Fruit fly (Drosophila melanogaster): ENCODE data around the gene Axs.
A peak's percentile ranks its signal among the peaks of the same experiment; 100 is the strongest.

Axs gene

dm6 chrX:16644535-16645131 lies 39.1 kb downstream of the Axs start (continued):
- no peak for TF ChIP-seq Xbp1 (GFP tag; optimal IDR thresholded peaks at IDR 0.05)
- TF ChIP-seq Lpt (GFP tag; optimal IDR thresholded peaks at IDR 0.05) = no peak
- no peak for TF ChIP-seq psq (GFP tag; optimal IDR thresholded peaks at IDR 0.05)
- peak; percentile 52 for TF ChIP-seq zen (tag; optimal IDR thresholded peaks at IDR 0.05)
- TF ChIP-seq CG30403 (GFP tag; optimal IDR thresholded peaks at IDR 0.05) = no peak
- no peak for TF ChIP-seq CG9797 (GFP tag; optimal IDR thresholded peaks at IDR 0.05)
- no peak for TF ChIP-seq Stat92E (GFP tag; optimal IDR thresholded peaks at IDR 0.05)
- TF ChIP-seq Dfd (GFP tag; optimal IDR thresholded peaks at IDR 0.05) = no peak
- no peak for TF ChIP-seq CG8944 (GFP tag; optimal IDR thresholded peaks at IDR 0.05)
- TF ChIP-seq CG2712 (tag; optimal IDR thresholded peaks at IDR 0.05) = peak; percentile 41
- TF ChIP-seq gfzf (GFP tag; optimal IDR thresholded peaks at IDR 0.05) = no peak
- peak; percentile 1 for TF ChIP-seq YL-1 (GFP tag; optimal IDR thresholded peaks at IDR 0.05)
- TF ChIP-seq Sry-β (GFP tag; optimal IDR thresholded peaks at IDR 0.05) = no peak
- TF ChIP-seq CG14441 (GFP tag; IDR thresholded peaks at IDR 0.05) = no peak
- TF ChIP-seq tin (GFP tag; optimal IDR thresholded peaks at IDR 0.05) = no peak
- TF ChIP-seq CG3838 (GFP tag; optimal IDR thresholded peaks at IDR 0.05) = peak; percentile 53
- no peak; the same call in 1 of the 2 replicates for TF ChIP-seq CG31441 (GFP tag; IDR thresholded peaks at IDR 0.05)
- peak; percentile 16 for TF ChIP-seq Spps (tag; optimal IDR thresholded peaks at IDR 0.05)
- peak; percentile 10 for TF ChIP-seq MESR4 (GFP tag; optimal IDR thresholded peaks at IDR 0.05)
- peak; percentile 45 for TF ChIP-seq Sox100B (GFP tag; optimal IDR thresholded peaks at IDR 0.05)
- peak; percentile 49 for TF ChIP-seq Sox102F (GFP tag; optimal IDR thresholded peaks at IDR 0.05)
- TF ChIP-seq CG11695 (GFP tag; IDR thresholded peaks at IDR 0.05) = peak; percentile 37; the same call in 1 of the 3 replicates
- TF ChIP-seq ranshi (GFP tag; IDR thresholded peaks at IDR 0.05) = no peak; the same call in 1 of the 2 replicates
- no peak for TF ChIP-seq tna (GFP tag; IDR thresholded peaks at IDR 0.05; ENCODE audit: partially characterized antibody)
- 0 out of 2 replicates have a peak, but pooled peaks have one; percentile 37 for TF ChIP-seq CG5953 (GFP tag; IDR thresholded peaks at IDR 0.05)
- TF ChIP-seq Mad (GFP tag; optimal IDR thresholded peaks at IDR 0.05) = no peak
- TF ChIP-seq CG9817 (tag; optimal IDR thresholded peaks at IDR 0.05) = no peak
- no peak for TF ChIP-seq CG1024 (GFP tag; IDR thresholded peaks at IDR 0.05)
- TF ChIP-seq sc (optimal IDR thresholded peaks at IDR 0.05) = no peak
- TF ChIP-seq sc (GFP tag; optimal IDR thresholded peaks at IDR 0.05) = peak; percentile 44
- TF ChIP-seq Scr (GFP tag; IDR thresholded peaks at IDR 0.05; ENCODE audit: partially characterized antibody) = no peak
- no peak for TF ChIP-seq CG11247 (GFP tag; IDR thresholded peaks at IDR 0.05)
- TF ChIP-seq CG6689 (GFP tag; IDR thresholded peaks at IDR 0.05) = peak; percentile 25; the same call in 1 of the 2 replicates
- peak; percentile 48 for TF ChIP-seq CG12071 (GFP tag; optimal IDR thresholded peaks at IDR 0.05)
- peak; percentile 53 for TF ChIP-seq CG7987 (GFP tag; optimal IDR thresholded peaks at IDR 0.05)
- TF ChIP-seq Xrp1 (GFP tag; IDR thresholded peaks at IDR 0.05) = peak; percentile 76
- TF ChIP-seq ab (GFP tag; optimal IDR thresholded peaks at IDR 0.05) = no peak
- peak; percentile 36 for TF ChIP-seq CG13424 (tag; optimal IDR thresholded peaks at IDR 0.05)
- peak; percentile 38 for TF ChIP-seq Side (GFP tag; optimal IDR thresholded peaks at IDR 0.05)
- TF ChIP-seq Meics (GFP tag; optimal IDR thresholded peaks at IDR 0.05) = peak; percentile 13
- TF ChIP-seq ATbp (GFP tag; optimal IDR thresholded peaks at IDR 0.05) = peak; percentile 89
- TF ChIP-seq ham (GFP tag; IDR thresholded peaks at IDR 0.05) = no peak
- no peak for TF ChIP-seq usp (GFP tag; optimal IDR thresholded peaks at IDR 0.05)
- peak; percentile 41 for TF ChIP-seq D19A (tag; optimal IDR thresholded peaks at IDR 0.05)
- peak; percentile 68 for TF ChIP-seq dmrt11E (tag; optimal IDR thresholded peaks at IDR 0.05)
- TF ChIP-seq CG17385 (GFP tag; optimal IDR thresholded peaks at IDR 0.05) = peak; percentile 22
- no peak for TF ChIP-seq CG4424 (GFP tag; optimal IDR thresholded peaks at IDR 0.05)
- 0 out of 3 replicates have a peak, but pooled peaks have one; percentile 14 for TF ChIP-seq CG34422 (GFP tag; IDR thresholded peaks at IDR 0.05)
- TF ChIP-seq exex (tag; optimal IDR thresholded peaks at IDR 0.05) = peak; percentile 33
- peak in 1 of 2 experiments; percentile 41 for TF ChIP-seq Pdp1 (GFP tag; optimal IDR thresholded peaks at IDR 0.05)

Data from whole organism, embryonic.